Worm (Caenorhabditis elegans) whole organism, midembryonic: ENCODE measurements around the gene EEED8.12.

ENCODE experiments used
- T22C8.4 ChIP-seq: fragments of 200-800 bp; sonication (Bioruptor generic); IDR thresholded peaks from 2 replicates; pipeline ENCODE4 v1.3.6; 2022; ENCODE audit warnings: missing genetic modification characterization, missing compliant biosample characterization
- cog-1 ChIP-seq: sonication (generic microtip); optimal IDR thresholded peaks from 2 replicates; lab custom pipeline; 2016; ENCODE audit warnings: missing genetic modification characterization, missing compliant biosample characterization
- flt-1 ChIP-seq: fragments of 200-800 bp; sonication (Bioruptor generic); IDR thresholded peaks from 2 replicates; pipeline ENCODE4 v1.3.6; 2022; ENCODE audit warnings: missing genetic modification characterization, missing compliant biosample characterization
- med-1 ChIP-seq: sonication (generic microtip); optimal IDR thresholded peaks from 2 replicates; lab custom pipeline; 2017; ENCODE audit warnings: missing genetic modification characterization, mild to moderate bottlenecking, missing compliant biosample characterization, antibody characterized with exemption, missing genetic modification reagents; ENCODE audit not compliant: insufficient read depth
- tab-1 ChIP-seq: fragments of 200-800 bp; sonication (Bioruptor generic); IDR thresholded peaks from 2 replicates; pipeline ENCODE4 v1.3.6; 2022; ENCODE audit warnings: missing genetic modification characterization, missing compliant biosample characterization
- ztf-23 ChIP-seq: fragments of 200-800 bp; sonication (Bioruptor generic); IDR thresholded peaks from 2 replicates; pipeline ENCODE4 v1.3.6; 2022; ENCODE audit warnings: missing genetic modification reagents, missing genetic modification characterization, missing compliant biosample characterization
- ztf-29 ChIP-seq: fragments of 200-800 bp; sonication (Bioruptor generic); IDR thresholded peaks from 2 replicates; pipeline ENCODE4 v1.3.6; 2022; ENCODE audit warnings: missing genetic modification reagents, missing genetic modification characterization, missing compliant biosample characterization

- no peak for TF ChIP-seq ztf-23
- TF ChIP-seq T22C8.4 (GFP tag; lab: Robert Waterston, UW): no peak
- no peak for TF ChIP-seq med-1 (GFP tag; lab: Kevin White, UChicago)
- TF ChIP-seq cog-1 (tag; lab: Kevin White, UChicago): no peak
- no peak for TF ChIP-seq tab-1 (GFP tag; lab: Robert Waterston, UW)
- TF ChIP-seq ztf-29 (GFP tag; lab: Robert Waterston, UW): no peak
- no peak for TF ChIP-seq flt-1
Observed at ce11 chrII:5425633-5426032, 16.8 kb upstream of the EEED8.12 start, which contains the start of gene F07F6.8.
